Worm (Caenorhabditis elegans) whole organism, L4 larva: ENCODE measurements around the gene C16C8.8.
"Not testable (repeated sequence)": the region's sequence is repeated elsewhere in the genome, so short reads cannot be mapped to it uniquely, and the experiment has no call there.

Experiments used
- F10B5.3 ChIP-seq: sonication (generic microtip); optimal IDR thresholded peaks from 2 replicates; lab custom pipeline; 2016; ENCODE audit warnings: mild to moderate bottlenecking, missing genetic modification characterization, missing compliant biosample characterization
- F37D6.2 ChIP-seq: sonication (generic microtip); optimal IDR thresholded peaks from 2 replicates; lab custom pipeline; 2016; ENCODE audit warnings: mild to moderate bottlenecking, missing genetic modification characterization, missing compliant biosample characterization
- F49E8.2 ChIP-seq: sonication (generic microtip); optimal IDR thresholded peaks from 2 replicates; lab custom pipeline; 2016; ENCODE audit warnings: missing compliant biosample characterization, mild to moderate bottlenecking, missing genetic modification characterization, borderline replicate concordance
- R02D3.7 ChIP-seq: fragments of 150-350 bp; sonication (generic microtip); optimal IDR thresholded peaks from 3 replicates; lab custom pipeline; 2014; ENCODE audit warnings: missing biosample characterization, missing genetic modification characterization
- Y48G9A.11 ChIP-seq: fragments of 200-800 bp; sonication (Bioruptor generic); IDR thresholded peaks from 2 replicates; pipeline ENCODE4 v1.3.6; 2022; ENCODE audit warnings: missing genetic modification reagents, missing genetic modification characterization, missing compliant biosample characterization
- Y5F2A.4 ChIP-seq: fragments of 200-800 bp; sonication (Bioruptor generic); optimal IDR thresholded peaks from 2 replicates; lab custom pipeline; 2018; ENCODE audit warnings: mild to moderate bottlenecking, missing genetic modification characterization, missing compliant biosample characterization
- Y75B8A.6 ChIP-seq: fragments of 200-800 bp; sonication (Bioruptor generic); IDR thresholded peaks from 2 replicates; pipeline ENCODE4 v1.3.6; 2022; ENCODE audit warnings: missing genetic modification reagents, missing genetic modification characterization, missing compliant biosample characterization
- ZK546.5 ChIP-seq, 2 experiments: sonication (generic microtip); optimal IDR thresholded peaks; 2 replicates each; lab custom pipeline; 2017; ENCODE audit warnings: missing biosample characterization in 2 of 2, missing genetic modification characterization in 2 of 2
- attf-4 ChIP-seq: sonication (generic microtip); optimal IDR thresholded peaks from 3 replicates; lab custom pipeline; 2017; ENCODE audit warnings: missing biosample characterization, missing genetic modification characterization
- ceh-20 ChIP-seq: fragments of 200-800 bp; sonication (Bioruptor generic); IDR thresholded peaks from 2 replicates; pipeline ENCODE4 v1.3.6; 2022; ENCODE audit warnings: missing genetic modification reagents, missing genetic modification characterization, missing compliant biosample characterization
- ceh-28 ChIP-seq: fragments of 150-350 bp; optimal IDR thresholded peaks from 2 replicates; lab custom pipeline; 2014; ENCODE audit warnings: missing biosample characterization, missing genetic modification reagents, missing genetic modification characterization
- ceh-44 ChIP-seq: fragments of 200-800 bp; sonication (Bioruptor generic); IDR thresholded peaks from 2 replicates; pipeline ENCODE4 v1.3.6; 2022; ENCODE audit warnings: missing genetic modification reagents, missing genetic modification characterization, missing compliant biosample characterization
- ces-1 ChIP-seq: fragments of 150-350 bp; sonication (generic microtip); optimal IDR thresholded peaks from 4 replicates; lab custom pipeline; 2014; ENCODE audit warnings: missing biosample characterization, missing genetic modification reagents, missing genetic modification characterization
- daf-19 ChIP-seq: fragments of 200-800 bp; sonication (Bioruptor generic); conservative IDR thresholded peaks from 2 replicates; pipeline ENCODE4 v1.3.6; 2022; ENCODE audit warnings: missing genetic modification characterization, missing compliant biosample characterization
- daf-8 ChIP-seq: fragments of 200-800 bp; sonication (Bioruptor generic); IDR thresholded peaks from 2 replicates; pipeline ENCODE4 v1.3.6; 2022; ENCODE audit warnings: missing genetic modification characterization, missing compliant biosample characterization
- dmd-6 ChIP-seq: fragments of 200-800 bp; sonication (Bioruptor generic); IDR thresholded peaks from 2 replicates; pipeline ENCODE4 v1.3.6; 2022; ENCODE audit warnings: missing genetic modification reagents, missing genetic modification characterization, missing compliant biosample characterization
- dmd-9 ChIP-seq: fragments of 200-800 bp; sonication (Bioruptor generic); IDR thresholded peaks from 2 replicates; pipeline ENCODE4 v1.3.6; 2022; ENCODE audit warnings: missing genetic modification reagents, missing genetic modification characterization, missing compliant biosample characterization
- dve-1 ChIP-seq: sonication (generic microtip); optimal IDR thresholded peaks from 2 replicates; lab custom pipeline; 2017; ENCODE audit warnings: antibody characterized with exemption, mild to moderate bottlenecking, missing genetic modification characterization, missing compliant biosample characterization; ENCODE audit not compliant: insufficient read depth
- egl-27 ChIP-seq: sonication (generic microtip); optimal IDR thresholded peaks from 3 replicates; lab custom pipeline; 2017; ENCODE audit warnings: missing biosample characterization, missing genetic modification reagents, missing genetic modification characterization
- fkh-10 ChIP-seq: fragments of 150-350 bp; optimal IDR thresholded peaks from 2 replicates; lab custom pipeline; 2014; ENCODE audit warnings: missing biosample characterization, missing genetic modification reagents, missing genetic modification characterization
- lim-7 ChIP-seq: fragments of 200-800 bp; sonication (Bioruptor generic); IDR thresholded peaks from 2 replicates; pipeline ENCODE4 v1.3.6; 2022; ENCODE audit warnings: missing genetic modification characterization, missing compliant biosample characterization
- lin-15B ChIP-seq: fragments of 150-350 bp; sonication (generic microtip); optimal IDR thresholded peaks from 3 replicates; lab custom pipeline; 2014; ENCODE audit warnings: missing biosample characterization, missing genetic modification characterization
- lin-39 ChIP-seq: fragments of 150-350 bp; optimal IDR thresholded peaks from 2 replicates; lab custom pipeline; 2014; ENCODE audit warnings: missing biosample characterization, missing genetic modification reagents, missing genetic modification characterization
- madf-9 ChIP-seq: fragments of 200-800 bp; sonication (Bioruptor generic); conservative IDR thresholded peaks from 2 replicates; pipeline ENCODE4 v1.3.6; 2022; ENCODE audit warnings: missing genetic modification reagents, missing genetic modification characterization, missing compliant biosample characterization
- mdt-29 ChIP-seq: fragments of 200-800 bp; sonication (Bioruptor generic); IDR thresholded peaks from 2 replicates; pipeline ENCODE4 v1.3.6; 2022; ENCODE audit warnings: missing genetic modification reagents, missing genetic modification characterization, missing compliant biosample characterization
- mep-1 ChIP-seq: fragments of 150-350 bp; sonication (generic microtip); optimal IDR thresholded peaks from 3 replicates; lab custom pipeline; 2014; ENCODE audit warnings: missing biosample characterization, missing genetic modification characterization
- mxl-2 ChIP-seq: fragments of 200-800 bp; sonication (Bioruptor generic); conservative IDR thresholded peaks from 2 replicates; pipeline ENCODE4 v1.3.6; 2022; ENCODE audit warnings: missing genetic modification reagents, missing genetic modification characterization, missing compliant biosample characterization
- mxl-3 ChIP-seq: fragments of 200-800 bp; sonication (Bioruptor generic); optimal IDR thresholded peaks from 2 replicates; lab custom pipeline; 2018; ENCODE audit warnings: mild to moderate bottlenecking, missing genetic modification characterization, missing compliant biosample characterization
- nhr-11 ChIP-seq: fragments of 150-350 bp; optimal IDR thresholded peaks from 2 replicates; lab custom pipeline; 2014; ENCODE audit warnings: missing biosample characterization, missing genetic modification characterization
- nhr-111 ChIP-seq: fragments of 200-800 bp; sonication (Bioruptor generic); optimal IDR thresholded peaks from 2 replicates; lab custom pipeline; 2018; ENCODE audit warnings: mild to moderate bottlenecking, missing genetic modification characterization, missing compliant biosample characterization
- nhr-237 ChIP-seq: sonication (generic microtip); optimal IDR thresholded peaks from 2 replicates; lab custom pipeline; 2017; ENCODE audit warnings: missing biosample characterization, missing genetic modification characterization
- nhr-48 ChIP-seq: sonication (generic microtip); optimal IDR thresholded peaks from 2 replicates; lab custom pipeline; 2016; ENCODE audit warnings: mild to moderate bottlenecking, missing genetic modification characterization, missing compliant biosample characterization
- nhr-6 ChIP-seq: fragments of 150-350 bp; optimal IDR thresholded peaks from 2 replicates; lab custom pipeline; 2014; ENCODE audit warnings: missing biosample characterization, missing genetic modification characterization
- nhr-76 ChIP-seq: fragments of 150-350 bp; optimal IDR thresholded peaks from 2 replicates; lab custom pipeline; 2014; ENCODE audit warnings: missing biosample characterization, missing genetic modification characterization
- nhr-77 ChIP-seq: fragments of 150-350 bp; optimal IDR thresholded peaks from 2 replicates; lab custom pipeline; 2014; ENCODE audit warnings: missing biosample characterization, missing genetic modification characterization
- pha-4 ChIP-seq, 2 experiments: fragments of 150-350 bp in 1 of 2; fragments of 200-800 bp in 1 of 2; sonication (Bioruptor generic) in 1 of 2; IDR thresholded peaks in 1 of 2; optimal IDR thresholded peaks in 1 of 2; 2 replicates each; pipeline versions ENCODE4 v1.3.6 to Lab custom; 2014 to 2022; ENCODE audit warnings: missing genetic modification characterization in 2 of 2, missing genetic modification reagents in 2 of 2, missing biosample characterization in 1 of 2, missing compliant biosample characterization in 1 of 2
- php-3 ChIP-seq: fragments of 200-800 bp; sonication (Bioruptor generic); IDR thresholded peaks from 2 replicates; pipeline ENCODE4 v1.3.6; 2022; ENCODE audit warnings: missing genetic modification reagents, missing genetic modification characterization, missing compliant biosample characterization
- pqm-1 ChIP-seq: sonication (generic microtip); optimal IDR thresholded peaks from 2 replicates; lab custom pipeline; 2017; ENCODE audit warnings: missing biosample characterization, missing genetic modification characterization
- sdz-12 ChIP-seq: fragments of 200-800 bp; sonication (Bioruptor generic); optimal IDR thresholded peaks from 2 replicates; lab custom pipeline; 2018; ENCODE audit warnings: mild to moderate bottlenecking, missing genetic modification characterization, missing compliant biosample characterization
- skn-1 ChIP-seq: fragments of 150-350 bp; optimal IDR thresholded peaks from 2 replicates; lab custom pipeline; 2014; ENCODE audit warnings: missing biosample characterization, missing genetic modification characterization
- snpc-4 ChIP-seq: fragments of 150-350 bp; optimal IDR thresholded peaks from 2 replicates; lab custom pipeline; 2014; ENCODE audit warnings: missing biosample characterization, missing genetic modification characterization
- spr-3 ChIP-seq: fragments of 200-800 bp; sonication (Bioruptor generic); optimal IDR thresholded peaks from 2 replicates; lab custom pipeline; 2018; ENCODE audit warnings: mild to moderate bottlenecking, missing genetic modification characterization, missing compliant biosample characterization
- tag-97 ChIP-seq: fragments of 200-800 bp; sonication (Bioruptor generic); IDR thresholded peaks from 2 replicates; pipeline ENCODE4 v1.3.6; 2022; ENCODE audit warnings: missing genetic modification characterization, missing compliant biosample characterization
- tra-1 ChIP-seq: fragments of 200-800 bp; sonication (Bioruptor generic); IDR thresholded peaks from 2 replicates; pipeline ENCODE4 v1.3.6; 2022; ENCODE audit warnings: missing genetic modification reagents, missing genetic modification characterization, missing compliant biosample characterization
- unc-39 ChIP-seq: sonication (generic microtip); optimal IDR thresholded peaks from 2 replicates; lab custom pipeline; 2017; ENCODE audit warnings: missing biosample characterization, missing genetic modification characterization
- vab-7 ChIP-seq: fragments of 200-800 bp; sonication (Bioruptor generic); IDR thresholded peaks from 2 replicates; pipeline ENCODE4 v1.3.6; 2022; ENCODE audit warnings: missing genetic modification reagents, missing genetic modification characterization, missing compliant biosample characterization
- zfp-2 ChIP-seq: sonication (generic microtip); optimal IDR thresholded peaks from 2 replicates; lab custom pipeline; 2016; ENCODE audit warnings: mild to moderate bottlenecking, missing genetic modification characterization, missing compliant biosample characterization
- zfp-3 ChIP-seq: fragments of 200-800 bp; sonication (Bioruptor generic); conservative IDR thresholded peaks from 2 replicates; pipeline ENCODE4 v1.3.6; 2022; ENCODE audit warnings: missing genetic modification reagents, missing genetic modification characterization, missing compliant biosample characterization
- zip-11 ChIP-seq: fragments of 200-800 bp; sonication (Bioruptor generic); IDR thresholded peaks from 2 replicates; pipeline ENCODE4 v1.3.6; 2022; ENCODE audit warnings: missing genetic modification characterization, missing compliant biosample characterization
- ztf-7 ChIP-seq: fragments of 150-350 bp; optimal IDR thresholded peaks from 2 replicates; lab custom pipeline; 2014; ENCODE audit warnings: missing biosample characterization, missing genetic modification characterization

Gene C16C8.8

DNA sequence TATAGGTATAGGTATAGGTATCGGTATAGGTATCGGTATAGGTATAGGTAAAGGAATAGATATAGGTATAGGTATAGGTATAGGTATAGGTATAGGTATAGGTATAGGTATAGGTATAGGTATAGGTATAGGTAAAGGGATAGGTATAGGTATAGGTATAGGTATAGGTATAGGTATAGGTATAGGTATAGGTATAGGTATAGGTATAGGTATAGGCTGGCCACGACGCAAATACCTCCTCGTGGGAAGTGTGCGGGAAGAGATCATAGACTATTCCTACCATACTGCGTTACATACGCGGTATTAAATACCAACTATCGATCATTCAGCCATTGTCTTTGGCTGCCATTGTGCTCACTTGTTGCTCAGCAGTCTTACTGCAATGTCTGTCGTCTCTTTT is 29.3 kb upstream of the C16C8.8 start, which contains the start of gene fbxb-112:
Gene fbxb-112 (plus strand): TSS at position 301 of the 400 bp plus-strand sequence.
- not testable (repeated sequence) for TF ChIP-seq nhr-77 (tag; lab: Kevin White, UChicago); zfp-2; dmd-9 (GFP tag; lab: Robert Waterston, UW)

DNA sequence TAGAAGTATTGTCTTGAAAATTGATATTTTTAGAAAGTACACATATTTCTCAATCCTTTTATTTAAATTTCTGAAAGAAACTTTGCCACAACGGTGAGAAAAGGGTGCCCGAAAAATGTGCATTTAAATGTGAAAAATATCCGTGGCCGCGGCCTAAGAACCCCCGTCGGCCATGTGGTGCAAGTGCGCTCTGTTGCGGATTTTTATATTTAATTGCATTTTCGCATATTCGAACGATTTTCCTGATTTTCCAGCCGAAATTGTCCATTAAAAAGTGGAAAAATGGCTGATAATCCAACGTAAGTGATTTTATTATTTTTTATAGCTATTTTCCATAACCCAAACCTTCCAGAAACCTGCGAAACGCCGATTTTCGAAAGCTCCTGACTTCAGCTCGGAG is 20.7 kb upstream of the C16C8.8 start, which contains the start of gene smu-2:
Gene smu-2 (plus strand): TSS at position 178 of the 400 bp plus-strand sequence.
- TF ChIP-seq nhr-76 = no peak
- TF ChIP-seq ztf-7 (tag; lab: Kevin White, UChicago) = no peak
- no peak for TF ChIP-seq F49E8.2
- peak; percentile 74 for TF ChIP-seq ces-1
- TF ChIP-seq F10B5.3 = no peak
- no peak for TF ChIP-seq nhr-111 (GFP tag; lab: Kevin White, UChicago)
- TF ChIP-seq mdt-29 (GFP tag; lab: Robert Waterston, UW) = no peak
- no peak for TF ChIP-seq pqm-1 (tag; lab: Kevin White, UChicago)
- peak; percentile 31 for TF ChIP-seq dmd-6
- TF ChIP-seq nhr-11 = peak; percentile 11
- no peak for TF ChIP-seq mep-1 (tag; lab: Kevin White, UChicago)
- TF ChIP-seq snpc-4 (tag; lab: Kevin White, UChicago) = no peak
- no peak for TF ChIP-seq lin-15B
- TF ChIP-seq lin-39 (tag; lab: Kevin White, UChicago) = no peak
- TF ChIP-seq vab-7 = no peak
- no peak for TF ChIP-seq pha-4 (GFP tag; IDR thresholded peaks at IDR 0.05; lab: Robert Waterston, UW)
- TF ChIP-seq pha-4 (tag; optimal IDR thresholded peaks at IDR 0.05; lab: Kevin White, UChicago) = no peak
- TF ChIP-seq daf-19 (GFP tag; lab: Robert Waterston, UW) = no peak
- TF ChIP-seq unc-39 (tag; lab: Kevin White, UChicago) = no peak
- TF ChIP-seq egl-27 (tag; lab: Kevin White, UChicago) = no peak
- TF ChIP-seq mxl-2 (GFP tag; lab: Robert Waterston, UW) = no peak
- TF ChIP-seq sdz-12 (GFP tag; lab: Kevin White, UChicago) = no peak
- TF ChIP-seq Y75B8A.6 (GFP tag; lab: Robert Waterston, UW) = no peak
- TF ChIP-seq dve-1 = no peak
- TF ChIP-seq fkh-10 (GFP tag; lab: Kevin White, UChicago) = peak; percentile 28
- no peak for TF ChIP-seq lim-7 (GFP tag; lab: Robert Waterston, UW)
- no peak for TF ChIP-seq nhr-6
- no peak for TF ChIP-seq zfp-3 (GFP tag; lab: Robert Waterston, UW)
- peak; percentile 64 for TF ChIP-seq madf-9 (GFP tag; lab: Robert Waterston, UW)
- no peak for TF ChIP-seq zip-11 (GFP tag; lab: Robert Waterston, UW)
- TF ChIP-seq Y5F2A.4 (GFP tag; lab: Kevin White, UChicago) = no peak
- peak; percentile 54; the same call in 1 of the 2 replicates for TF ChIP-seq dmd-9 (GFP tag; lab: Robert Waterston, UW)
- TF ChIP-seq F37D6.2 (tag; lab: Kevin White, UChicago) = no peak
- no peak for TF ChIP-seq tag-97 (GFP tag; lab: Robert Waterston, UW)
- TF ChIP-seq daf-8 (GFP tag; lab: Robert Waterston, UW) = no peak
- no peak for TF ChIP-seq mxl-3 (GFP tag; lab: Kevin White, UChicago)
- no peak for TF ChIP-seq ceh-20 (GFP tag; lab: Robert Waterston, UW)
- TF ChIP-seq ceh-44 (GFP tag; lab: Robert Waterston, UW) = no peak
- TF ChIP-seq R02D3.7 (tag; lab: Kevin White, UChicago) = no peak
- no peak for TF ChIP-seq nhr-48
- no peak for TF ChIP-seq attf-4 (tag; lab: Kevin White, UChicago)
- TF ChIP-seq nhr-237 (tag; lab: Kevin White, UChicago) = no peak
- TF ChIP-seq zfp-2 = no peak
- TF ChIP-seq ceh-28 = no peak
- TF ChIP-seq Y48G9A.11 = no peak
- no peak for TF ChIP-seq ZK546.5 (tag; optimal IDR thresholded peaks at IDR 0.05; lab: Kevin White, UChicago)
- no peak for TF ChIP-seq spr-3 (GFP tag; lab: Kevin White, UChicago)
- no peak for TF ChIP-seq tra-1
- TF ChIP-seq php-3 (GFP tag; lab: Robert Waterston, UW) = 0 out of 2 replicates have a peak, but pooled peaks have one; percentile 43
- TF ChIP-seq skn-1 = no peak
